Fruit fly (Drosophila melanogaster): Measurements from ENCODE around the gene CG15741.

DNA sequence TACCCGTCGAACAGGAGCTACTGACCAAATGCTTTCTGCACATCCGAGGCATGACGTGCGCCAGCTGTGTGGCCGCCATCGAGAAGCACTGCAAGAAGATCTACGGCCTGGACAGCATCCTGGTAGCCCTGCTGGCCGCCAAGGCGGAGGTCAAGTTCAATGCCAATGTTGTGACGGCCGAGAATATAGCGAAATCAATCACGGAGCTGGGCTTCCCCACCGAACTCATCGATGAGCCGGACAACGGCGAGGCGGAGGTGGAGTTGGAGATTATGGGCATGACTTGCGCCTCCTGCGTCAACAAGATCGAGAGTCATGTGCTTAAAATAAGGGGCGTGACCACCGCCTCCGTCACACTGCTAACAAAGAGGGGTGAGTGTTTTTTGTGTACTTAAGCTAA lies 18.1 kb upstream of the CG15741 start:
- TF ChIP-seq lola (GFP tag; optimal IDR thresholded peaks at IDR 0.05) (no peak), usp (GFP tag; optimal IDR thresholded peaks at IDR 0.05) (no peak), h (GFP tag; optimal IDR thresholded peaks at IDR 0.05) (no peak), Abd-B (GFP tag; optimal IDR thresholded peaks at IDR 0.05) (no peak), tai (GFP tag; optimal IDR thresholded peaks at IDR 0.05) (no peak), Hnf4 (GFP tag; optimal IDR thresholded peaks at IDR 0.05) (no peak)

All from whole organism, wandering third instar larva.